Fruit fly (Drosophila melanogaster): ENCODE results near the gene vn.

dm6 chr3L:5788823-5789222, 56.6 kb downstream of the vn start:
- TF ChIP-seq CG33017 (tag; optimal IDR thresholded peaks at IDR 0.05), result no peak
- TF ChIP-seq ovo (GFP tag; optimal IDR thresholded peaks at IDR 0.05), result no peak
- TF ChIP-seq tj (GFP tag; optimal IDR thresholded peaks at IDR 0.05), result no peak
- TF ChIP-seq CG7045 (GFP tag; optimal IDR thresholded peaks at IDR 0.05), result no peak
- TF ChIP-seq kay (GFP tag; ENCODE audit: borderline replicate concordance), result no peak
- no peak for TF ChIP-seq CG14711 (tag; optimal IDR thresholded peaks at IDR 0.05)
- no peak for TF ChIP-seq cic (GFP tag; optimal IDR thresholded peaks at IDR 0.05)
- no peak for TF ChIP-seq Crg-1 (GFP tag; optimal IDR thresholded peaks at IDR 0.05)
- TF ChIP-seq cnc (optimal IDR thresholded peaks at IDR 0.05), result no peak
- no peak for TF ChIP-seq CG1620 (GFP tag; optimal IDR thresholded peaks at IDR 0.05)
- TF ChIP-seq pad (GFP tag; optimal IDR thresholded peaks at IDR 0.05), result no peak
